Fruit fly (Drosophila melanogaster): ENCODE results near the gene C3G.

Gene C3G

dm6 chrX:6800726-6801296 lies 2.6 kb downstream of the C3G start (continued):
- TF ChIP-seq CG7786 (GFP tag; optimal IDR thresholded peaks at IDR 0.05): no peak
- TF ChIP-seq Dip3 (GFP tag; optimal IDR thresholded peaks at IDR 0.05): no peak
- TF ChIP-seq hkb (optimal IDR thresholded peaks at IDR 0.05): no peak
- TF ChIP-seq hkb (GFP tag; IDR thresholded peaks at IDR 0.05): 0 out of 2 replicates have a peak, but pooled peaks have one; percentile 10
- peak; percentile 51; the same call in 1 of the 2 replicates for TF ChIP-seq CG31441 (GFP tag; IDR thresholded peaks at IDR 0.05)
- TF ChIP-seq CG15601 (tag; optimal IDR thresholded peaks at IDR 0.05): no peak
- TF ChIP-seq dysf (GFP tag; IDR thresholded peaks at IDR 0.05): peak; percentile 37; the same call in 1 of the 3 replicates
- TF ChIP-seq Blimp-1 (GFP tag; optimal IDR thresholded peaks at IDR 0.05): peak; percentile 29
- peak; percentile 49; the same call in 1 of the 2 replicates for TF ChIP-seq Awh (GFP tag; IDR thresholded peaks at IDR 0.05)
- TF ChIP-seq sd (tag; optimal IDR thresholded peaks at IDR 0.05): peak; percentile 18
- TF ChIP-seq grau (tag; optimal IDR thresholded peaks at IDR 0.05): peak; percentile 38
- no peak for TF ChIP-seq shn (GFP tag; optimal IDR thresholded peaks at IDR 0.05)
- TF ChIP-seq Lhr (GFP tag; optimal IDR thresholded peaks at IDR 0.05): peak; percentile 9
- peak; percentile 52 for TF ChIP-seq Hmr (GFP tag; optimal IDR thresholded peaks at IDR 0.05)
- no peak for TF ChIP-seq Fer2 (tag; optimal IDR thresholded peaks at IDR 0.05)
- no peak for TF ChIP-seq CG32767 (GFP tag; IDR thresholded peaks at IDR 0.05)
- peak; percentile 60; the same call in 1 of the 2 replicates for TF ChIP-seq Rfx (GFP tag; IDR thresholded peaks at IDR 0.05)
- no peak for TF ChIP-seq Nf-YA (GFP tag; IDR thresholded peaks at IDR 0.05)
- TF ChIP-seq croc (GFP tag; conservative IDR thresholded peaks at IDR 0.05): no peak; the same call in 2 of the 3 replicates
- peak; percentile 58 for TF ChIP-seq CG12769 (tag; optimal IDR thresholded peaks at IDR 0.05)
- no peak for TF ChIP-seq CG10274 (GFP tag; optimal IDR thresholded peaks at IDR 0.05)
- peak; percentile 26 for TF ChIP-seq Ssrp (tag; optimal IDR thresholded peaks at IDR 0.05)
- TF ChIP-seq pita (GFP tag; optimal IDR thresholded peaks at IDR 0.05): no peak
- peak; percentile 9 for TF ChIP-seq Six4 (GFP tag; optimal IDR thresholded peaks at IDR 0.05)
- peak in 1 of 2 experiments; percentile 6 for TF ChIP-seq dpn (GFP tag; optimal IDR thresholded peaks at IDR 0.05)
- TF ChIP-seq Scr (GFP tag; IDR thresholded peaks at IDR 0.05; ENCODE audit: partially characterized antibody): no peak
- TF ChIP-seq CG12659 (GFP tag; optimal IDR thresholded peaks at IDR 0.05): peak; percentile 56
- TF ChIP-seq CG10959 (GFP tag; IDR thresholded peaks at IDR 0.05): no peak
- TF ChIP-seq CG15479 (GFP tag; optimal IDR thresholded peaks at IDR 0.05): no peak
- TF ChIP-seq crp (GFP tag; optimal IDR thresholded peaks at IDR 0.05): peak in 1 of 2 experiments; percentile 26
- no peak for TF ChIP-seq cad (GFP tag; optimal IDR thresholded peaks at IDR 0.05)
- no peak for TF ChIP-seq ase (GFP tag; IDR thresholded peaks at IDR 0.05)
- TF ChIP-seq CG2875 (GFP tag; optimal IDR thresholded peaks at IDR 0.05): no peak
- TF ChIP-seq CG9609 (GFP tag; optimal IDR thresholded peaks at IDR 0.05): no peak
- TF ChIP-seq insv (GFP tag; optimal IDR thresholded peaks at IDR 0.05): no peak
- no peak for TF ChIP-seq BEAF-32 (GFP tag; optimal IDR thresholded peaks at IDR 0.05)
- no peak for TF ChIP-seq CG31365 (tag; optimal IDR thresholded peaks at IDR 0.05)
- no peak for TF ChIP-seq ems (GFP tag; optimal IDR thresholded peaks at IDR 0.05)
- 0 out of 3 replicates have a peak, but pooled peaks have one; percentile 25 for TF ChIP-seq Optix (GFP tag; IDR thresholded peaks at IDR 0.05)
- no peak for TF ChIP-seq sna (GFP tag; IDR thresholded peaks at IDR 0.05; ENCODE audit: partially characterized antibody)
- no peak for TF ChIP-seq maf-S (GFP tag; optimal IDR thresholded peaks at IDR 0.05)
- TF ChIP-seq kah (GFP tag; optimal IDR thresholded peaks at IDR 0.05): no peak
- TF ChIP-seq YL-1 (GFP tag; optimal IDR thresholded peaks at IDR 0.05): no peak
- no peak for TF ChIP-seq HLH4C (GFP tag; IDR thresholded peaks at IDR 0.05; ENCODE audit: partially characterized antibody)
- TF ChIP-seq abd-A (tag; optimal IDR thresholded peaks at IDR 0.05): peak; percentile 28
- peak; percentile 41 for TF ChIP-seq CG2712 (tag; optimal IDR thresholded peaks at IDR 0.05)
- no peak for TF ChIP-seq chn (GFP tag; optimal IDR thresholded peaks at IDR 0.05)
- peak; percentile 46 for TF ChIP-seq CG17359 (tag; optimal IDR thresholded peaks at IDR 0.05)
- TF ChIP-seq CG14965 (GFP tag; optimal IDR thresholded peaks at IDR 0.05; ENCODE audit: borderline replicate concordance): no peak

All from whole organism, embryonic.